Fruit fly (Drosophila melanogaster): ENCODE results near the gene CG18745.

Gene CG18745

dm6 chr3R:7787899-7788298, 2.0 kb upstream of the CG18745 start, which contains the start of gene CG18748:
TSS of gene CG18748 (minus strand) at chr3R:7787923.
- TF ChIP-seq CG8478 (optimal IDR thresholded peaks at IDR 0.05) = no peak
- TF ChIP-seq Dll (optimal IDR thresholded peaks at IDR 0.05) = no peak
- TF ChIP-seq psq (optimal IDR thresholded peaks at IDR 0.05) = no peak

- TF ChIP-seq psq (optimal IDR thresholded peaks at IDR 0.05) = no peak
Measured at dm6 chr3R:7782933-7783686, 2.8 kb downstream of the CG18745 start, which contains the start of gene CG18747. TSS of gene CG18747 (minus strand) at chr3R:7783446.

- TF ChIP-seq CG8478 (optimal IDR thresholded peaks at IDR 0.05) (no peak), usp (GFP tag; optimal IDR thresholded peaks at IDR 0.05) (no peak), Dll (optimal IDR thresholded peaks at IDR 0.05) (no peak), psq (optimal IDR thresholded peaks at IDR 0.05) (no peak), EcR (GFP tag; optimal IDR thresholded peaks at IDR 0.05) (no peak), pan (optimal IDR thresholded peaks at IDR 0.05) (no peak)
Measured at dm6 chr3R:7779620-7780019, 6.3 kb downstream of the CG18745 start.

dm6 chr3R:7771656-7772055, 14.3 kb downstream of the CG18745 start, which contains the start of gene CG11286:
TSS of gene CG11286 (minus strand) at chr3R:7771756.
- TF ChIP-seq CG8478 (optimal IDR thresholded peaks at IDR 0.05) (no peak), psq (optimal IDR thresholded peaks at IDR 0.05) (no peak), EcR (GFP tag; optimal IDR thresholded peaks at IDR 0.05) (no peak), usp (GFP tag; optimal IDR thresholded peaks at IDR 0.05) (no peak), pan (optimal IDR thresholded peaks at IDR 0.05) (no peak), Dll (optimal IDR thresholded peaks at IDR 0.05) (no peak)

dm6 chr3R:7760970-7761558, 24.9 kb downstream of the CG18745 start:
- TF ChIP-seq usp (GFP tag; optimal IDR thresholded peaks at IDR 0.05) = no peak
- TF ChIP-seq psq (optimal IDR thresholded peaks at IDR 0.05) = no peak
- TF ChIP-seq pan (optimal IDR thresholded peaks at IDR 0.05) = no peak
- no peak for TF ChIP-seq EcR (GFP tag; optimal IDR thresholded peaks at IDR 0.05)
- TF ChIP-seq CG8478 (optimal IDR thresholded peaks at IDR 0.05) = no peak
- TF ChIP-seq Dll (optimal IDR thresholded peaks at IDR 0.05) = no peak

- TF ChIP-seq CG8478 (optimal IDR thresholded peaks at IDR 0.05) = no peak
Measured at dm6 chr3R:7759486-7759885, 26.4 kb downstream of the CG18745 start, which contains the start of gene Sp7. TSS of gene Sp7 (plus strand) at chr3R:7759786.

- TF ChIP-seq EcR (GFP tag; optimal IDR thresholded peaks at IDR 0.05) (no peak), usp (GFP tag; optimal IDR thresholded peaks at IDR 0.05) (no peak), psq (optimal IDR thresholded peaks at IDR 0.05) (no peak), pan (optimal IDR thresholded peaks at IDR 0.05) (no peak), Dll (optimal IDR thresholded peaks at IDR 0.05) (no peak), CG8478 (optimal IDR thresholded peaks at IDR 0.05) (no peak)
Measured at dm6 chr3R:7757822-7758221, 28.1 kb downstream of the CG18745 start, which contains the start of gene CG10919. TSS of gene CG10919 (plus strand) at chr3R:7758122.

dm6 chr3R:7753518-7753917, 32.4 kb downstream of the CG18745 start:
- TF ChIP-seq CG8478 (optimal IDR thresholded peaks at IDR 0.05) (peak; percentile 34), Dll (optimal IDR thresholded peaks at IDR 0.05) (no peak)

- TF ChIP-seq pan (optimal IDR thresholded peaks at IDR 0.05) (no peak), EcR (GFP tag; optimal IDR thresholded peaks at IDR 0.05) (no peak), Dll (optimal IDR thresholded peaks at IDR 0.05) (no peak), psq (optimal IDR thresholded peaks at IDR 0.05) (no peak), usp (GFP tag; optimal IDR thresholded peaks at IDR 0.05) (no peak), CG8478 (optimal IDR thresholded peaks at IDR 0.05) (no peak)
Measured at dm6 chr3R:7749993-7750392, 35.9 kb downstream of the CG18745 start, which contains the start of gene pyd3. TSS of gene pyd3 (minus strand) at chr3R:7750079.

- no peak for TF ChIP-seq usp (GFP tag; optimal IDR thresholded peaks at IDR 0.05)
- no peak for TF ChIP-seq EcR (GFP tag; optimal IDR thresholded peaks at IDR 0.05)
Measured at dm6 chr3R:7739463-7739862, 46.5 kb downstream of the CG18745 start, which contains the start of gene CG43254. TSS of gene CG43254 (minus strand) at chr3R:7739563.
